Worm (Caenorhabditis elegans): ENCODE measurements around the gene soc-1.

Gene soc-1

DNA sequence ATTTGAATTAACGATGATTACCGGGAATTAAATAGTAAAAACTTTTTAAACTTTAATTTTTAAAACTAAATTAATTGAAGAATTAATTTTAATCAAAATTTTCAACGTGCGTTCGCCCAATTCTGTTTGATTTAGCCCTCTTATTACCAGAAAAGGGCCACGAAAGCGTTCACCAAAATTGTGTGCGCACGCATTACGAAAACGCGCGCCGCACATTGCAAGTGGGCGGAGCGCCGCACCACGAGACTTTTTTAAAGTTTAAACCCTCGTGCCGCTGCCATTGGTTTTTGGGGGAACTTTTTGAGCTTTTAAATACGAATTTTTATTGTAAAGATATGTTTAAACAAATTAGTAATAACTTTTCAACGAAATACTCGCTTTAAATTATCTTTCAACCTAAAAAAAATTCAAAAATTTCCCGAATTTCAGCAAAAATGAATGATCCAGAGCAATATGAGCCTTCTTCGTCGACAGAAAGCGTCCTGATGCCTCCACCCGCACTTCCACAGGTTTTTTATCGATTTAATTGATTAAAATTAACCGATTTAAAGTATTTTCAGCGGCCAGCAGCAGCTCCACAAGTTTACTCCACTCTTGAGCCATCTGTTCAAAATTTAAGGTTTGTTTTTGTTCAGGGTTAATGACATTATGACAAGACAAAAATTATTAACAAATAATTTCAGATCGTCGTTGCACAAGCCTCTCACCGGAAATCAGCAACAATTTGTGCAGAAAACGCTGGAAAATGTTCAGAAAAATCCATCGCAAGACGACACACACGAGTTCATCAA, 44.1 kb downstream of the soc-1 start, which contains the start of gene taf-10:
taf-10 (plus strand) TSS at position 424 of the 791 bp plus-strand sequence.
- no peak for TF ChIP-seq unc-62 (GFP tag; optimal IDR thresholded peaks at IDR 0.05)

DNA sequence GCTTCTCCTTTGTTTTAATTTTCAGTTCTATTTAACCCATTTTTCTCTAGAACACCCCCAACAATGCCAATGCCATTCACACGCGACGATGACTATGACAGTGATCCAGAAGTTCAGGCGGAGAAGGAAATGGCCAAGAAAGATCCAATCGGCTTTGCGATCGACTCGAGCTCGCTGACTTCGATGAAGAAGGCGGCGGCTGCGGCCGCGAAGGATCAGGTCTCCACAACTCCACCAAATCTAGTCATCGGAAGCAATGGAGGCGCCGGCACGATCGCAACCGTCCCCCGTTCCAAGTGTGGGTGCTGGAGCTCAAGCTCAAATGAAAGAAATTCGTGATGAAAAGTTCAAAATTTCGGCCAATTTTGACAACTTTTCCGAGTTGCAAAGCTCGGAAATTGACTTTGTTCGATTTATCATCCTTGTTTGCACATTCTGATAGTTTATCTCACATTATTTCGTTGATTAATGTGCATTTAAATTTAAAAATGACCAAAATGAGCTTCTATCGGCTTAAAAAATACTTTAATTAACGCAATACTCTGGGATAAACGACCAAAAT, 45.3 kb downstream of the soc-1 start, which contains the start of gene K03B4.2:
K03B4.2 (plus strand) TSS at position 51 of the 562 bp plus-strand sequence.
- no peak for TF ChIP-seq unc-62 (GFP tag; optimal IDR thresholded peaks at IDR 0.05)

DNA sequence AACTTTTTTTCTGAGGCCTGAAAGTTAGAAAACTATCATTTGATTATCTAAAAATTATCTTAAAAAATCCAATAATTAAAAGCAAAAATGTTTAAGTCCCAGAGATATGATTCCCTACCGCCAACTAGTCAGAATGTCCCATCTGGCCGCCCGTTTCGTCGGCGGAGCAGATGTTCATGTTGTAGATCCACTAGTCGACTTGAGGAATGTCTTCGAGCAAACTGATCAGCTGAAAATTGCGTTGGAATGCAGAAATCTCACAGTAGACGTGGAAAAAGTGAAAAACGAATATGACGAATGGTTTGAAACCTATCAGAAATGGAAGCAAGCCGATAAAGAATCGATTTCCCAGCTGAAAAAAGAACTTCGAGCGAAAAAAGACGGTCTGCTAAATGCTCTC, 46.5 kb downstream of the soc-1 start, which contains the start of gene K03B4.1:
K03B4.1 (plus strand) TSS at position 97 of the 400 bp plus-strand sequence.
- no peak for TF ChIP-seq unc-62 (GFP tag; optimal IDR thresholded peaks at IDR 0.05)

DNA sequence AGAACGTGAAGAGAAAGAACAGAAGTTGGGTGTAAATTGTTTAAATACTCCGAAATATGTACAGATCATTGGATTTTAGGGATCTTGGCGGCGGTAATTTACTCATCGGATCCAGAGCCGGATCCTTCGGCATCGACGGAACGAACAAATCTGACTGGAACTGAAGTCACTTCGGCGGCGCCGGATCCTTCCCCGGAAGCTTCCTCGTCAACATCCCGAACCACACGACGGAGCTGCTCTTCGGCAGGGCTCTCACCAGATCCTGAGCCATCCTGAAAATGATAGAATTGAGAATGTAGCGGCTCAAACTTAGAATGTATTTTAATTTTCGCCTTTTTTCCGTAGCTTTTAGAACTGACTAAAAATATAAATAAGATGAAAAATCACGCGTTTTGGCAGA, 48.9 kb downstream of the soc-1 start:
- TF ChIP-seq unc-62 (GFP tag; optimal IDR thresholded peaks at IDR 0.05) = no peak

DNA sequence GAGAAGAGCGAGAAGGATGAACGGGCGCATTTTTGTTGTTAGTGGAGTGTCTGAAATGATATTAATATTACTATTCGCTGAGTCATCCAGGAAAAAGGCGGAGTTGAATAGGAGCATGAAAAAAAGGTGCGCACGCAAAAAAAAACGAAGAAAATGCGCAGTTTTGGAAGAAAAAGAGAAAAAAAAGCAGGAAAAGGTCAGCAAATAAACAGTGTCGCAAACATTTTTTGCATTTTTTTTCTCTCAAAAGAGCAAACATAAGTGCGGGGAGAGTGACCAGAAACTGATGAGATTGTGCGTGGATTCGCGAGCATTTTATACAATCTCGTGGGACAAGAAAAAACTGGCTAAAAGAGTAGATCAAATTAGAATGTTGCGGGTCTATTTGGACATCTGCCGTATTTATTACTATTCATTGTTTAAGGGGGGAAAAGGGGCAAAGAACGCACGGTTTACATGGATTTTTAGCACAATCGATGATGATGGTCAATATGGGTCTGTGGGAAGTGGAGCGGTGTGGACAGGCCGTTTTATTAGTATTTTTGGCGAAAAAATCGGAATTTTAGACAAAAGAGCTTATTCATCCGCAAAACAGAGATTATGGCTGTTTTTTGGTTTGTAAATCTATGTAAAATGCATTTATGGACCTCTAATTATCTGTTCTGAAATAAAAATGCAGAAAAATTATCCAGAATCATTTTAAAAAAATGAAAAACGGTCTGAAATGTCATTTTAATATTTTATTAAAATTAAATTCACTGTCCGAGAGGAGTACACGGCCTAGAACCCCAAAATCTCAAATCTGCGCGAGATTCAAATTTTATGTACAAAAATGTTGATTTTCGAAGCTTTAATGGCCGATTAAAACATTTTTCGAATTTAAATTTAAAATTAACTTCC, 49.9 kb downstream of the soc-1 start, which contains the start of gene cpg-8:
cpg-8 (minus strand) TSS at position 51 of the 900 bp plus-strand sequence.
- no peak for TF ChIP-seq unc-62 (GFP tag; optimal IDR thresholded peaks at IDR 0.05)

DNA sequence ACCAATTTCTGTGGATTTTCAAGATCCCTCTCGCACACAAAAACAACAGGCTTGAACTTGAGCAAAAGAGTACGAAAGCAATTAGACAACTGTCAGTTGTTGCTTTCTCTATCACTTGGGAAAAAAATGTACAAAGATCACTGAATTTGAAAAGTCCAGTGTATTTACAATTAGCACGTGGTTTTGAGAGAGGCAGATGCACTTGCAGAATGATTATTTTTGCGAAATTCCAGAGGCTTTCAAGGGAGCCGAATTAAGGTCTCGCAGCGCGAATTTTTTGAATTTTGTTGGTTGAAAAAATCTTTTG, 50.5 kb downstream of the soc-1 start:
- TF ChIP-seq unc-62 (GFP tag; optimal IDR thresholded peaks at IDR 0.05) = no peak

DNA sequence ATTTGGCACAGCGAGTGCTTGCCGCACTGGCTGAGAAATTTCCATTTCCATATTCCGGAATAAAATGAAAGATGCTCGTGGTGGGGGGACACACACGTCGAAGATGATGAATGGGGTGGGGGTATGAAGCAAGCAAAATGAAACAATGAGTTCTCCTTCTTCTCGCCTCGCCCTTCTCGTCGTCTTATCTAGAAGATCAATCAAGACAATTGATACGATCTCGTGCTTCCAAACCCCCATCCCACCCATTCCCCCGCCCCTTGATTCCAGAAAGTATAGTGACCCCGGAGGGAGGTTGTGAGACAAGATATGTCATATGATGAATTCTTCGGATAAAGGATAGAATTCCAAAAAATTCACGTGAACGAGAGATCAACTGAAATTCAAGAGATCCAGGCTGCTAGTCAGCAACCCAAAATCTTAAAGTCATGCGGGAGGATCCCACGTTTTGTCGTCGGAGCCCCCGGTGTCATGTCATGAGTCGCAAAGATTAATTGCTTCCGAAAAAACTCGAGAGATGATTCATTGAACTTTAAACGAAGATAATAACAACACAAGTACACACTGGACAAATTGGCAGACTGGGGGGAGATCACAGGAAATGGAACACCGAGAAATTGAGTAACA, 51.8 kb downstream of the soc-1 start:
- TF ChIP-seq unc-62 (GFP tag; optimal IDR thresholded peaks at IDR 0.05) = no peak

All from whole organism, dauer.